Worm (Caenorhabditis elegans) whole organism, L2 larva: Measurements from ENCODE around the gene dnj-13.

Experiments
- aly-2 ChIP-seq: fragments of 150-350 bp; optimal IDR thresholded peaks from 2 replicates; lab custom pipeline; 2014; ENCODE audit warnings: missing biosample characterization, missing genetic modification characterization
- ceh-16 ChIP-seq: fragments of 150-350 bp; optimal IDR thresholded peaks from 2 replicates; lab custom pipeline; 2014; ENCODE audit warnings: missing biosample characterization, missing genetic modification characterization
- ceh-82 ChIP-seq: fragments of 150-350 bp; optimal IDR thresholded peaks from 2 replicates; lab custom pipeline; 2014; ENCODE audit warnings: missing biosample characterization, missing genetic modification characterization
- elt-3 ChIP-seq: sonication (generic microtip); optimal IDR thresholded peaks from 2 replicates; lab custom pipeline; 2017; ENCODE audit warnings: missing biosample characterization, missing genetic modification characterization
- nhr-10 ChIP-seq: sonication (generic microtip); optimal IDR thresholded peaks from 2 replicates; lab custom pipeline; 2017; ENCODE audit warnings: missing biosample characterization, missing genetic modification characterization
- skn-1 ChIP-seq: sonication (generic microtip); optimal IDR thresholded peaks from 2 replicates; lab custom pipeline; 2017; ENCODE audit warnings: missing biosample characterization, missing genetic modification characterization
- unc-62 ChIP-seq: fragments of 150-350 bp; optimal IDR thresholded peaks from 2 replicates; lab custom pipeline; 2014; ENCODE audit warnings: missing biosample characterization, missing genetic modification reagents, missing genetic modification characterization

ce11 chrII:11569213-11569868 lies 23.8 kb downstream of the dnj-13 start, which contains the start of the genes F54D5.23 and F54D5.4:
- TF ChIP-seq unc-62 (GFP tag; lab: Kevin White, UChicago) (no peak), elt-3 (tag; lab: Kevin White, UChicago) (no peak), ceh-82 (tag; lab: Kevin White, UChicago) (no peak), aly-2 (tag; lab: Kevin White, UChicago) (no peak), nhr-10 (tag; lab: Kevin White, UChicago) (no peak), ceh-16 (tag; lab: Kevin White, UChicago) (no peak), skn-1 (tag; lab: Kevin White, UChicago) (no peak)
